Worm (Caenorhabditis elegans): Measurements from ENCODE around the gene C27F2.9.

Gene C27F2.9

ce11 chrIII:4967236-4967635 lies 4.4 kb upstream of the C27F2.9 start:
- TF ChIP-seq egl-27 (tag; optimal IDR thresholded peaks at IDR 0.05) (no peak), vab-7 (GFP tag; IDR thresholded peaks at IDR 0.05) (no peak), nhr-28 (tag; optimal IDR thresholded peaks at IDR 0.05) (no peak), nhr-111 (GFP tag; optimal IDR thresholded peaks at IDR 0.05) (no peak), lin-38 (GFP tag; IDR thresholded peaks at IDR 0.05) (no peak), fkh-10 (GFP tag; optimal IDR thresholded peaks at IDR 0.05) (peak; percentile 79), mxl-2 (GFP tag; conservative IDR thresholded peaks at IDR 0.05) (no peak), lin-1 (GFP tag; IDR thresholded peaks at IDR 0.05) (no peak), ces-1 (GFP tag; optimal IDR thresholded peaks at IDR 0.05) (peak; percentile 95), tra-1 (GFP tag; IDR thresholded peaks at IDR 0.05) (no peak), Y105C5A.15 (GFP tag; IDR thresholded peaks at IDR 0.05) (no peak), lin-29 (GFP tag; IDR thresholded peaks at IDR 0.05) (no peak), Y48G9A.11 (GFP tag; IDR thresholded peaks at IDR 0.05) (no peak), ceh-28 (tag; optimal IDR thresholded peaks at IDR 0.05) (no peak), lin-39 (tag; optimal IDR thresholded peaks at IDR 0.05) (no peak), D1046.2 (GFP tag; IDR thresholded peaks at IDR 0.05) (no peak), nhr-6 (tag; optimal IDR thresholded peaks at IDR 0.05) (no peak), mes-2 (tag; optimal IDR thresholded peaks at IDR 0.05; ENCODE audit: poor library complexity, severe bottlenecking) (no peak), ctbp-1 (GFP tag; IDR thresholded peaks at IDR 0.05) (0 out of 2 replicates have a peak, but pooled peaks have one; percentile 23), lsy-2 (tag; optimal IDR thresholded peaks at IDR 0.05) (peak in 1 of 2 experiments; percentile 31), hmg-1.1 (GFP tag; IDR thresholded peaks at IDR 0.05) (no peak), mep-1 (tag; optimal IDR thresholded peaks at IDR 0.05) (no peak), arid-1 (GFP tag; conservative IDR thresholded peaks at IDR 0.05) (no peak), nhr-77 (tag; optimal IDR thresholded peaks at IDR 0.05) (no peak), snpc-4 (tag; optimal IDR thresholded peaks at IDR 0.05) (no peak), unc-62 (GFP tag; optimal IDR thresholded peaks at IDR 0.05 in 1 of 2) (no peak), unc-62 (tag; optimal IDR thresholded peaks at IDR 0.05) (no peak), lin-15B (tag; optimal IDR thresholded peaks at IDR 0.05) (no peak), zip-11 (GFP tag; IDR thresholded peaks at IDR 0.05) (no peak), F10B5.3 (tag; optimal IDR thresholded peaks at IDR 0.05) (no peak), mdt-29 (GFP tag; IDR thresholded peaks at IDR 0.05) (no peak), ceh-82 (tag; optimal IDR thresholded peaks at IDR 0.05) (no peak), nhr-42 (GFP tag; IDR thresholded peaks at IDR 0.05) (no peak), lim-7 (GFP tag; IDR thresholded peaks at IDR 0.05) (no peak), dmd-6 (GFP tag; IDR thresholded peaks at IDR 0.05) (no peak), snpc-1.2 (GFP tag; IDR thresholded peaks at IDR 0.05) (no peak)

DNA sequence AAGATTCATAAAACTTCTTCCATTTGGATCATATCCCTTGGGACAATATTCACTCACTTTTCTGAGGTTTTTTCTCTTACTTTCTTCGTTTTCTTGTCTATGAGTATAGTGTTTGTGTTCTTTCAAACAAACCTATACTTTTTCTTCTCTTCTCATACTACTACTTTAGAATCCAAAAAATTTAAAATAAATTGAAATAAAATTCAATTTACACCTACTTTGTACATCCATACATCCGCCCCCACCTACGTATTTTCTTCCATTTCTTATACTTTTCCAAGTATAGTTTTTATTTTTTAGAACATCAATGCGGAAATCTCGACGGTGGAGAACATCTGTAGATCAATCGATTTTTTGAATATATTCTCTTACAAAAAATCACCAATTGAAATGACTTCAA lies 2.4 kb upstream of the C27F2.9 start, which contains the start of gene nca-2:
Gene nca-2 (plus strand): TSS at position 301 of the 400 bp plus-strand sequence.
- TF ChIP-seq hmg-1.1 (GFP tag; IDR thresholded peaks at IDR 0.05) = no peak
- TF ChIP-seq zip-2 (tag; optimal IDR thresholded peaks at IDR 0.05) = no peak
- TF ChIP-seq ceh-32 (tag; optimal IDR thresholded peaks at IDR 0.05; ENCODE audit: poor library complexity) = no peak
- no peak for TF ChIP-seq hlh-11 (tag; optimal IDR thresholded peaks at IDR 0.05)
- no peak for TF ChIP-seq aha-1 (tag)
- TF ChIP-seq jun-1 (tag; optimal IDR thresholded peaks at IDR 0.05) = no peak
- no peak for TF ChIP-seq lim-7 (GFP tag; IDR thresholded peaks at IDR 0.05)
- no peak for TF ChIP-seq attf-4 (tag; optimal IDR thresholded peaks at IDR 0.05)
- no peak for TF ChIP-seq fkh-10 (GFP tag; optimal IDR thresholded peaks at IDR 0.05)
- no peak for TF ChIP-seq mes-2 (tag; optimal IDR thresholded peaks at IDR 0.05; ENCODE audit: poor library complexity, severe bottlenecking)
- no peak for TF ChIP-seq ceh-28 (tag; optimal IDR thresholded peaks at IDR 0.05)
- TF ChIP-seq tra-1 (GFP tag; IDR thresholded peaks at IDR 0.05) = no peak
- TF ChIP-seq nhr-6 (tag; optimal IDR thresholded peaks at IDR 0.05) = no peak
- no peak for TF ChIP-seq nhr-11 (tag; optimal IDR thresholded peaks at IDR 0.05)
- TF ChIP-seq zag-1 (tag; optimal IDR thresholded peaks at IDR 0.05) = no peak
- no peak for TF ChIP-seq daf-19 (GFP tag; conservative IDR thresholded peaks at IDR 0.05)

Measured in whole organism, L4 larva.